Fruit fly (Drosophila melanogaster): ENCODE data around the gene Nepl8.
A peak's percentile ranks its signal among the peaks of the same experiment; 100 is the strongest.

Gene Nepl8

DNA sequence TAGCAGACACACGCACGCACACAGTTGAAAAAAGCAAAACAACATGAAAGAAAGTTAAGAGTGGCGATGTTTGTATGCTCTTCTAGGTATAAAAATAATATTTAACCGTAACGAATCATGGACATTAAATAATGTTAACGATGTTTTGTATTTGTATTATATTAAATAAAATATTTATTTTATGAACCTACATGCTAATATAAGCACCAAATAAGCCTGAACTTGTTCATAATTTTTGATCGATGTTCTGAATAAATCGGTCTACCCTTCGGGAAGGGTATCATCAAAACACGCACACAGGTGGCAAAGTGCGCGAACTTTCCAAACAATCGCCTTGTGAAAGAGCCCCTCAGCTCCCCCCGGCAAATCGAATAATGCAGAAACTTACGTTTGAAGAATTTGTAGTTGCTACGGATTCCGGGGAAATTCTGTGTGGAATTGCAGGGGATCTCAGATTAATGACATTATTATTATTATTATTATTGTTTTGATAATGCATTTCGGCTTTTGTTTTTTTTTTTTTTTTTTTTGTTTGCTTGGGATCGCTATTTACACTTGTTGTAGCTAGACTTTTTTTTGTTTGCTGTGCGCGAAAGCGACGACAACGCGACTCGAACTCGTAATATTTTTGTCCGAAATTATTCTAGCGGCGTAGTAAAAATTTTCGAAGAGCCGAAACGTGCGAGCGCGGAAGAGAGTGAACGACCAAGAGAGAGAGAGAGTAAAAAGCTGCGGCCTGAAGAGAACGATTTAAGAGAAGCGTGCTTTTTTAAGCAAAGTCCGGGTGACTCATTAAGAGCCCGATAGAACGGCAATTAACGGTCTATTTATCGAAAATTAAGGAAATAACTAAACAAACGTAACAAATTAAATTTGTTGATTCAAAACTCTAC, 31.9 kb downstream of the Nepl8 start (continued):
- TF ChIP-seq CG7745 (tag; optimal IDR thresholded peaks at IDR 0.05) (no peak), caup (GFP tag; optimal IDR thresholded peaks at IDR 0.05; ENCODE audit: severe bottlenecking) (no peak), CG12391 (tag; optimal IDR thresholded peaks at IDR 0.05) (peak; percentile 59), CG9932 (GFP tag; IDR thresholded peaks at IDR 0.05) (no peak; the same call in 1 of the 2 replicates), Dad (GFP tag; optimal IDR thresholded peaks at IDR 0.05) (no peak), onecut (GFP tag; IDR thresholded peaks at IDR 0.05) (no peak; the same call in 1 of the 2 replicates), Hsf (GFP tag; optimal IDR thresholded peaks at IDR 0.05) (no peak), ftz-f1 (GFP tag; optimal IDR thresholded peaks at IDR 0.05) (no peak), kni (GFP tag; optimal IDR thresholded peaks at IDR 0.05) (no peak), phol (tag; optimal IDR thresholded peaks at IDR 0.05) (peak; percentile 49), CG5245 (GFP tag; optimal IDR thresholded peaks at IDR 0.05) (no peak), CG15479 (GFP tag; optimal IDR thresholded peaks at IDR 0.05) (no peak), tna (GFP tag; IDR thresholded peaks at IDR 0.05; ENCODE audit: partially characterized antibody) (no peak), zf30C (GFP tag; optimal IDR thresholded peaks at IDR 0.05) (no peak), CG34224 (GFP tag; IDR thresholded peaks at IDR 0.05; ENCODE audit: partially characterized antibody) (no peak; the same call in 2 of the 3 replicates), eve (GFP tag; optimal IDR thresholded peaks at IDR 0.05) (no peak), CG12659 (GFP tag; optimal IDR thresholded peaks at IDR 0.05) (peak; percentile 28), HHEX (GFP tag; optimal IDR thresholded peaks at IDR 0.05) (peak; percentile 11), CG8388 (GFP tag; optimal IDR thresholded peaks at IDR 0.05) (no peak), Myb (GFP tag; optimal IDR thresholded peaks at IDR 0.05) (no peak), yki (optimal IDR thresholded peaks at IDR 0.05) (peak; percentile 71), sc (optimal IDR thresholded peaks at IDR 0.05) (no peak), sc (GFP tag; optimal IDR thresholded peaks at IDR 0.05) (no peak), scrt (GFP tag; optimal IDR thresholded peaks at IDR 0.05) (no peak), corto (GFP tag; optimal IDR thresholded peaks at IDR 0.05) (no peak), gsb (GFP tag; IDR thresholded peaks at IDR 0.05) (no peak), Sry-β (GFP tag; optimal IDR thresholded peaks at IDR 0.05) (no peak), ap (GFP tag; IDR thresholded peaks at IDR 0.05) (no peak), trh (GFP tag; optimal IDR thresholded peaks at IDR 0.05) (no peak), toy (GFP tag; IDR thresholded peaks at IDR 0.05) (0 out of 2 replicates have a peak, but pooled peaks have one; percentile 30), emc (GFP tag; optimal IDR thresholded peaks at IDR 0.05) (no peak), CG13424 (tag; optimal IDR thresholded peaks at IDR 0.05) (peak; percentile 56), Fer2 (tag; optimal IDR thresholded peaks at IDR 0.05) (no peak), vvl (GFP tag; IDR thresholded peaks at IDR 0.05) (no peak), bbx (GFP tag; IDR thresholded peaks at IDR 0.05; ENCODE audit: partially characterized antibody) (no peak), Eip74EF (GFP tag; optimal IDR thresholded peaks at IDR 0.05) (no peak), Dek (tag; optimal IDR thresholded peaks at IDR 0.05) (no peak), luna (GFP tag; optimal IDR thresholded peaks at IDR 0.05) (no peak), CG1832 (GFP tag; optimal IDR thresholded peaks at IDR 0.05) (no peak), wek (GFP tag; optimal IDR thresholded peaks at IDR 0.05) (no peak), sisA (GFP tag; IDR thresholded peaks at IDR 0.05) (no peak), CG9876 (GFP tag; optimal IDR thresholded peaks at IDR 0.05) (no peak), aop (GFP tag; IDR thresholded peaks at IDR 0.05) (no peak), CG17912 (GFP tag; optimal IDR thresholded peaks at IDR 0.05) (no peak), Dll (GFP tag; IDR thresholded peaks at IDR 0.05; ENCODE audit: partially characterized antibody) (0 out of 4 replicates have a peak, but pooled peaks have one; percentile 18), Deaf1 (tag; optimal IDR thresholded peaks at IDR 0.05) (peak; percentile 35), CG1602 (GFP tag; optimal IDR thresholded peaks at IDR 0.05) (no peak), Six4 (GFP tag; optimal IDR thresholded peaks at IDR 0.05) (peak; percentile 9), CTCF (GFP tag; optimal IDR thresholded peaks at IDR 0.05) (no peak)

Data from whole organism, embryonic.